Fruit fly (Drosophila melanogaster): ENCODE measurements around the gene CG3117.

Gene CG3117

dm6 chr2L:2861885-2862620, 15.0 kb upstream of the CG3117 start:
- TF ChIP-seq HLH106 (tag; optimal IDR thresholded peaks at IDR 0.05): no peak
- no peak for TF ChIP-seq sv (GFP tag; optimal IDR thresholded peaks at IDR 0.05)
- TF ChIP-seq N (GFP tag; optimal IDR thresholded peaks at IDR 0.05): no peak
- TF ChIP-seq brk (GFP tag; optimal IDR thresholded peaks at IDR 0.05): no peak
- TF ChIP-seq Hnf4 (GFP tag; optimal IDR thresholded peaks at IDR 0.05): no peak
- TF ChIP-seq CrebA (GFP tag; optimal IDR thresholded peaks at IDR 0.05; ENCODE audit: borderline replicate concordance): no peak
- no peak for TF ChIP-seq woc (GFP tag; optimal IDR thresholded peaks at IDR 0.05)
- TF ChIP-seq Hr78 (GFP tag; optimal IDR thresholded peaks at IDR 0.05): no peak
- peak; percentile 25 for TF ChIP-seq fru (GFP tag; optimal IDR thresholded peaks at IDR 0.05)
- no peak for TF ChIP-seq Rel (GFP tag; optimal IDR thresholded peaks at IDR 0.05)
- no peak for TF ChIP-seq Rel (tag; optimal IDR thresholded peaks at IDR 0.05)
- no peak for TF ChIP-seq tai (GFP tag; optimal IDR thresholded peaks at IDR 0.05)
- TF ChIP-seq pan (optimal IDR thresholded peaks at IDR 0.05): no peak
- no peak for TF ChIP-seq Abd-B (GFP tag; optimal IDR thresholded peaks at IDR 0.05)
- no peak for TF ChIP-seq usp (GFP tag; optimal IDR thresholded peaks at IDR 0.05)
- no peak for TF ChIP-seq psq (GFP tag; optimal IDR thresholded peaks at IDR 0.05)
- no peak for TF ChIP-seq Mio (GFP tag; optimal IDR thresholded peaks at IDR 0.05)
- TF ChIP-seq jim (GFP tag; optimal IDR thresholded peaks at IDR 0.05): no peak
- TF ChIP-seq Myc (optimal IDR thresholded peaks at IDR 0.05): no peak
- TF ChIP-seq OdsH (GFP tag; optimal IDR thresholded peaks at IDR 0.05): no peak
- peak; percentile 1 for TF ChIP-seq h (GFP tag; optimal IDR thresholded peaks at IDR 0.05)
- TF ChIP-seq sage (GFP tag; optimal IDR thresholded peaks at IDR 0.05): no peak
- peak; percentile 76 for TF ChIP-seq Dif (GFP tag; optimal IDR thresholded peaks at IDR 0.05; ENCODE audit: partially characterized antibody)
- no peak for TF ChIP-seq Hr83 (GFP tag; optimal IDR thresholded peaks at IDR 0.05; ENCODE audit: poor library complexity, severe bottlenecking)
- peak; percentile 47 to 53 for TF ChIP-seq dl (GFP tag; optimal IDR thresholded peaks at IDR 0.05; ENCODE audit: insufficient read depth in 1 of 2, partially characterized antibody in 2 of 2)
- no peak for TF ChIP-seq br (GFP tag; optimal IDR thresholded peaks at IDR 0.05)
- TF ChIP-seq Jra (GFP tag; optimal IDR thresholded peaks at IDR 0.05): no peak
- TF ChIP-seq dsf (GFP tag; optimal IDR thresholded peaks at IDR 0.05; ENCODE audit: borderline replicate concordance): no peak
- TF ChIP-seq Sp1 (GFP tag; optimal IDR thresholded peaks at IDR 0.05): no peak
- TF ChIP-seq Dfd (GFP tag; optimal IDR thresholded peaks at IDR 0.05): no peak
- TF ChIP-seq foxo (GFP tag; optimal IDR thresholded peaks at IDR 0.05): peak in 1 of 2 experiments; percentile 2
- no peak for TF ChIP-seq GATAd (GFP tag; optimal IDR thresholded peaks at IDR 0.05)
- TF ChIP-seq rgr (GFP tag; optimal IDR thresholded peaks at IDR 0.05): peak; percentile 8
- no peak for TF ChIP-seq Vsx2 (GFP tag; optimal IDR thresholded peaks at IDR 0.05; ENCODE audit: partially characterized antibody)
- no peak for TF ChIP-seq lola (GFP tag; optimal IDR thresholded peaks at IDR 0.05)
- TF ChIP-seq CG9705 (GFP tag; optimal IDR thresholded peaks at IDR 0.05): no peak
- no peak for TF ChIP-seq dmrt93B (GFP tag; optimal IDR thresholded peaks at IDR 0.05)
- no peak for TF ChIP-seq CG32264 (GFP tag; optimal IDR thresholded peaks at IDR 0.05)
- TF ChIP-seq ey (GFP tag; optimal IDR thresholded peaks at IDR 0.05): no peak

- TF ChIP-seq foxo (GFP tag; optimal IDR thresholded peaks at IDR 0.05) (no peak), Hr83 (GFP tag; optimal IDR thresholded peaks at IDR 0.05; ENCODE audit: poor library complexity, severe bottlenecking) (peak; percentile 32)
Measured at dm6 chr2L:2861140-2861884, 14.3 kb upstream of the CG3117 start.
